Fruit fly (Drosophila melanogaster) whole organism, embryonic: ENCODE results near the gene stg.

Experiments used
- Adf1 ChIP-seq: fragments of 200-800 bp; sonication (Bioruptor generic); IDR thresholded peaks from 2 replicates; pipeline ENCODE4 v1.3.6; 2022; ENCODE audit warnings: missing biosample characterization, missing genetic modification characterization
- Awh ChIP-seq: fragments of 200-800 bp; sonication (Bioruptor generic); IDR thresholded peaks from 2 replicates; pipeline ENCODE4, ENCODE4 v1.3.6; 2022; ENCODE audit warnings: missing biosample characterization, missing genetic modification characterization
- B-H1 ChIP-seq: fragments of 200-800 bp; sonication (Bioruptor generic); IDR thresholded peaks from 3 replicates; pipeline ENCODE4 v1.3.6; 2022; ENCODE audit warnings: missing biosample characterization, missing genetic modification characterization
- Bdp1 ChIP-seq: fragments of 200-800 bp; sonication (Bioruptor generic); optimal IDR thresholded peaks from 3 replicates; lab custom pipeline; 2016; ENCODE audit warnings: missing biosample characterization, missing genetic modification characterization
- Bgb ChIP-seq: fragments of 200-800 bp; sonication (Bioruptor generic); IDR thresholded peaks from 2 replicates; pipeline ENCODE4 v1.3.6; 2022; ENCODE audit warnings: missing biosample characterization, missing genetic modification characterization; ENCODE audit not compliant: partially characterized antibody
- CG1024 ChIP-seq: fragments of 200-800 bp; sonication (Bioruptor generic); IDR thresholded peaks from 2 replicates; pipeline ENCODE4 v1.3.6; 2022; ENCODE audit warnings: missing biosample characterization, missing genetic modification characterization
- CG12659 ChIP-seq: fragments of 200-800 bp; sonication (Bioruptor generic); optimal IDR thresholded peaks from 3 replicates; lab custom pipeline; 2017; ENCODE audit warnings: mild to moderate bottlenecking, missing biosample characterization, missing genetic modification reagents, missing genetic modification characterization
- CG13424 ChIP-seq: fragments of 200-800 bp; sonication (Bioruptor generic); optimal IDR thresholded peaks from 2 replicates; lab custom pipeline; 2019; ENCODE audit warnings: missing biosample characterization, mild to moderate bottlenecking, missing genetic modification characterization, moderate library complexity
- CG13775 ChIP-seq: fragments of 200-800 bp; sonication (Bioruptor generic); optimal IDR thresholded peaks from 3 replicates; lab custom pipeline; 2017; ENCODE audit warnings: missing biosample characterization, mild to moderate bottlenecking, missing genetic modification characterization
- CG15514 ChIP-seq: fragments of 200-800 bp; sonication (Bioruptor generic); optimal IDR thresholded peaks from 3 replicates; lab custom pipeline; 2017; ENCODE audit warnings: missing biosample characterization, missing genetic modification characterization, mild to moderate bottlenecking, moderate library complexity, missing genetic modification reagents
- CG17186 ChIP-seq: fragments of 200-800 bp; sonication (Bioruptor generic); optimal IDR thresholded peaks from 3 replicates; lab custom pipeline; 2017; ENCODE audit warnings: missing biosample characterization, missing genetic modification reagents, missing genetic modification characterization
- CG18476 ChIP-seq: fragments of 200-800 bp; sonication (Bioruptor generic); optimal IDR thresholded peaks from 2 replicates; lab custom pipeline; 2016; ENCODE audit warnings: missing biosample characterization, mild to moderate bottlenecking, missing genetic modification characterization
- CG2678 ChIP-seq: fragments of 200-800 bp; sonication (Bioruptor generic); optimal IDR thresholded peaks from 3 replicates; lab custom pipeline; 2019; ENCODE audit warnings: missing biosample characterization, mild to moderate bottlenecking, missing genetic modification characterization, moderate library complexity
- CG31365 ChIP-seq: fragments of 200-800 bp; sonication (Bioruptor generic); optimal IDR thresholded peaks from 2 replicates; lab custom pipeline; 2018; ENCODE audit warnings: missing biosample characterization, mild to moderate bottlenecking, missing genetic modification characterization
- CG34422 ChIP-seq: fragments of 200-800 bp; sonication (Bioruptor generic); IDR thresholded peaks from 3 replicates; pipeline ENCODE4 v1.3.6; 2022; ENCODE audit warnings: missing biosample characterization, missing genetic modification characterization
- CG3995 ChIP-seq: fragments of 200-800 bp; sonication (Bioruptor generic); optimal IDR thresholded peaks from 3 replicates; lab custom pipeline; 2016; ENCODE audit warnings: missing biosample characterization, missing genetic modification characterization
- CG7786 ChIP-seq: fragments of 200-800 bp; sonication (Bioruptor generic); optimal IDR thresholded peaks from 2 replicates; lab custom pipeline; 2016; ENCODE audit warnings: missing biosample characterization, missing genetic modification characterization
- CG7928 ChIP-seq: fragments of 200-800 bp; sonication (Bioruptor generic); optimal IDR thresholded peaks from 2 replicates; lab custom pipeline; 2017; ENCODE audit warnings: missing biosample characterization, mild to moderate bottlenecking, missing genetic modification characterization
- ERR ChIP-seq: fragments of 200-800 bp; sonication (Bioruptor generic); optimal IDR thresholded peaks from 2 replicates; lab custom pipeline; 2016; ENCODE audit warnings: missing biosample characterization, missing genetic modification characterization
- HmgZ ChIP-seq: fragments of 200-800 bp; sonication (Bioruptor generic); optimal IDR thresholded peaks from 2 replicates; lab custom pipeline; 2018; ENCODE audit warnings: missing biosample characterization, mild to moderate bottlenecking, missing genetic modification characterization
- Lpt ChIP-seq: fragments of >200 bp; optimal IDR thresholded peaks from 2 replicates; lab custom pipeline; 2018; ENCODE audit warnings: missing biosample characterization, missing genetic modification characterization
- Mad ChIP-seq: fragments of 200-800 bp; sonication (Bioruptor generic); optimal IDR thresholded peaks from 2 replicates; lab custom pipeline; 2016; ENCODE audit warnings: missing biosample characterization, missing genetic modification characterization
- Max ChIP-seq: fragments of 200-800 bp; sonication (Bioruptor generic); optimal IDR thresholded peaks from 2 replicates; lab custom pipeline; 2016; ENCODE audit warnings: missing biosample characterization, mild to moderate bottlenecking, missing genetic modification characterization
- Optix ChIP-seq: fragments of 200-800 bp; sonication (Bioruptor generic); IDR thresholded peaks from 3 replicates; pipeline ENCODE4 v1.3.6; 2022; ENCODE audit warnings: missing biosample characterization, missing genetic modification characterization
- Pdp1 ChIP-seq, 2 experiments: fragments of 200-800 bp; sonication (Bioruptor generic); optimal IDR thresholded peaks; 3 replicates each; lab custom pipeline; 2016; ENCODE audit warnings: missing biosample characterization in 2 of 2, missing genetic modification characterization in 2 of 2, mild to moderate bottlenecking in 1 of 2, moderate library complexity in 1 of 2
- Scr ChIP-seq: fragments of 200-800 bp; sonication (Bioruptor generic); IDR thresholded peaks from 2 replicates; pipeline ENCODE4 v1.3.6; 2022; ENCODE audit warnings: missing biosample characterization, missing genetic modification characterization; ENCODE audit not compliant: partially characterized antibody
- Side ChIP-seq: fragments of 200-800 bp; sonication (Bioruptor generic); optimal IDR thresholded peaks from 2 replicates; lab custom pipeline; 2016; ENCODE audit warnings: missing biosample characterization, missing genetic modification characterization
- Taf1 ChIP-seq: fragments of 200-800 bp; sonication (Bioruptor generic); IDR thresholded peaks from 2 replicates; pipeline ENCODE4 v1.3.6; 2022; ENCODE audit warnings: missing biosample characterization, missing genetic modification characterization
- Tbp ChIP-seq: fragments of >200 bp; optimal IDR thresholded peaks from 2 replicates; lab custom pipeline; 2018; ENCODE audit warnings: missing biosample characterization, missing genetic modification characterization
- Vsx1 ChIP-seq: fragments of 200-800 bp; sonication (Bioruptor generic); optimal IDR thresholded peaks from 2 replicates; lab custom pipeline; 2017; ENCODE audit warnings: missing biosample characterization, mild to moderate bottlenecking, missing genetic modification characterization, missing genetic modification reagents
- cad ChIP-seq: fragments of >200 bp; optimal IDR thresholded peaks from 2 replicates; lab custom pipeline; 2017; ENCODE audit warnings: missing biosample characterization, missing genetic modification characterization
- cato ChIP-seq: fragments of 200-800 bp; sonication (Bioruptor generic); optimal IDR thresholded peaks from 2 replicates; lab custom pipeline; 2016; ENCODE audit warnings: missing biosample characterization, missing genetic modification characterization, borderline replicate concordance
- corto ChIP-seq: fragments of 200-800 bp; sonication (Bioruptor generic); optimal IDR thresholded peaks from 2 replicates; lab custom pipeline; 2016; ENCODE audit warnings: missing biosample characterization, mild to moderate bottlenecking, missing genetic modification characterization, moderate library complexity
- crp ChIP-seq, 2 experiments: fragments of 200-800 bp; sonication (Bioruptor generic); optimal IDR thresholded peaks; 2 replicates in 1 of 2; 3 replicates in 1 of 2; lab custom pipeline; 2017; ENCODE audit warnings: missing biosample characterization in 2 of 2, missing genetic modification characterization in 2 of 2, mild to moderate bottlenecking in 1 of 2, moderate library complexity in 1 of 2
- dan ChIP-seq: fragments of 200-800 bp; sonication (Bioruptor generic); IDR thresholded peaks from 2 replicates; pipeline ENCODE4 v1.3.6; 2022; ENCODE audit warnings: missing biosample characterization, missing genetic modification characterization
- dmrt11E ChIP-seq: fragments of 200-800 bp; sonication (Bioruptor generic); optimal IDR thresholded peaks from 3 replicates; lab custom pipeline; 2018; ENCODE audit warnings: missing biosample characterization, mild to moderate bottlenecking, missing genetic modification characterization, moderate library complexity
- dpn ChIP-seq, 2 experiments: fragments of 200-800 bp; sonication (Bioruptor generic); optimal IDR thresholded peaks; 3 replicates each; lab custom pipeline; 2016; ENCODE audit warnings: missing biosample characterization in 2 of 2, missing genetic modification characterization in 2 of 2
- ems ChIP-seq: fragments of 200-800 bp; sonication (Bioruptor generic); optimal IDR thresholded peaks from 3 replicates; lab custom pipeline; 2016; ENCODE audit warnings: missing biosample characterization, missing genetic modification characterization
- hb ChIP-seq: fragments of 200-800 bp; sonication (Bioruptor generic); IDR thresholded peaks from 3 replicates; pipeline ENCODE4 v1.3.6; 2022; ENCODE audit warnings: missing biosample characterization, missing genetic modification characterization; ENCODE audit not compliant: partially characterized antibody
- insv ChIP-seq, 2 experiments: fragments of 200-800 bp; sonication (Bioruptor generic); optimal IDR thresholded peaks; 3 replicates each; lab custom pipeline; 2016 to 2018; ENCODE audit warnings: missing biosample characterization in 2 of 2, missing genetic modification characterization in 2 of 2
- maf-S ChIP-seq: fragments of 200-800 bp; sonication (Bioruptor generic); optimal IDR thresholded peaks from 2 replicates; lab custom pipeline; 2016; ENCODE audit warnings: missing biosample characterization, missing genetic modification characterization
- nom ChIP-seq: fragments of 200-800 bp; sonication (Bioruptor generic); optimal IDR thresholded peaks from 2 replicates; lab custom pipeline; 2017; ENCODE audit warnings: missing biosample characterization, missing genetic modification characterization, mild to moderate bottlenecking, moderate library complexity, missing genetic modification reagents
- onecut ChIP-seq: fragments of 200-800 bp; sonication (Bioruptor generic); IDR thresholded peaks from 2 replicates; pipeline ENCODE4 v1.3.6; 2022; ENCODE audit warnings: missing biosample characterization, missing genetic modification characterization
- pita ChIP-seq: fragments of 200-800 bp; sonication (Bioruptor generic); optimal IDR thresholded peaks from 2 replicates; lab custom pipeline; 2017; ENCODE audit warnings: missing biosample characterization, mild to moderate bottlenecking, missing genetic modification characterization
- psq ChIP-seq: fragments of 200-800 bp; sonication (Bioruptor generic); optimal IDR thresholded peaks from 2 replicates; lab custom pipeline; 2017; ENCODE audit warnings: missing biosample characterization, missing genetic modification characterization
- pzg ChIP-seq: fragments of 200-800 bp; sonication (Bioruptor generic); optimal IDR thresholded peaks from 3 replicates; lab custom pipeline; 2018; ENCODE audit warnings: missing biosample characterization, mild to moderate bottlenecking, missing genetic modification characterization, moderate library complexity
- sob ChIP-seq: fragments of 200-800 bp; sonication (Bioruptor generic); IDR thresholded peaks from 2 replicates; pipeline ENCODE4 v1.3.6; 2022; ENCODE audit warnings: missing biosample characterization, missing genetic modification characterization
- ttk ChIP-seq: fragments of 200-800 bp; sonication (Bioruptor generic); IDR thresholded peaks from 2 replicates; pipeline ENCODE4 v2.1.2; 2022; ENCODE audit warnings: missing biosample characterization, missing genetic modification characterization
- vnd ChIP-seq: fragments of 200-800 bp; sonication (Bioruptor generic); IDR thresholded peaks from 3 replicates; pipeline ENCODE4 v1.3.6; 2022; ENCODE audit warnings: missing biosample characterization, missing genetic modification characterization; ENCODE audit not compliant: partially characterized antibody
- zen ChIP-seq: fragments of 200-800 bp; sonication (Bioruptor generic); optimal IDR thresholded peaks from 3 replicates; lab custom pipeline; 2018; ENCODE audit warnings: missing biosample characterization, mild to moderate bottlenecking, missing genetic modification characterization, moderate library complexity
- zfh1 ChIP-seq: fragments of 200-800 bp; sonication (Bioruptor generic); IDR thresholded peaks from 3 replicates; pipeline ENCODE4 v1.3.6; 2022; ENCODE audit warnings: missing biosample characterization, missing genetic modification characterization

stg gene

DNA sequence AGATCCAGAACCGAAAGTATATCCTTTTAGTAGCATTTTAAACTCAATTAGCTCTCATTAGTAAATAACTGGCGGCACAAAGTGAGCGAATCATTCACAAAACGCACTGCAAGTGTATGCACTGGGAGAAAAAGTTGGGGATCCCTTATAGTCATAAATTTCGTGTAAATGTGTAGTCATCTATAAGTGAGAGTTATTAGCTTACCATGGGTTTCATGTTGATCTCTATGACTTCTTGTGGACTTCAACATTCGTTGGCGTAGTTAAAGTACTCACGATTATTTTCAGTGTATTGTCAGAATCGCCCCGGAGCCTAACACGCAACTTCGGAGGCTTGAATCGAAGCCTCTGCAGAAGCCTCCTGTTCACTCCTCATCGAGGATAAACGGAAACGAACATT is 21.4 kb upstream of the stg start (continued):
- TF ChIP-seq psq (GFP tag; lab: Kevin White, UChicago) = no peak
- TF ChIP-seq CG18476 = no peak
- no peak for TF ChIP-seq Scr (GFP tag; lab: Robert Waterston, UW)
- TF ChIP-seq CG1024 (GFP tag; lab: Robert Waterston, UW) = no peak
- TF ChIP-seq Tbp (GFP tag; lab: Kevin White, UChicago) = no peak
- no peak for TF ChIP-seq Adf1 (GFP tag; lab: Robert Waterston, UW)
- TF ChIP-seq CG13424 (tag; lab: Kevin White, UChicago) = no peak
- no peak for TF ChIP-seq CG34422 (GFP tag; lab: Robert Waterston, UW)
- TF ChIP-seq zfh1 (GFP tag; lab: Robert Waterston, UW) = 0 out of 3 replicates have a peak, but pooled peaks have one; percentile 27
- TF ChIP-seq CG3995 = no peak
- peak; percentile 3 for TF ChIP-seq CG13775 (GFP tag; lab: Kevin White, UChicago)
- no peak for TF ChIP-seq hb (GFP tag; lab: Robert Waterston, UW)
- TF ChIP-seq cad (GFP tag; lab: Kevin White, UChicago) = no peak
- TF ChIP-seq Bdp1 = no peak
- peak; percentile 11; the same call in 1 of the 3 replicates for TF ChIP-seq Optix (GFP tag; lab: Robert Waterston, UW)
- TF ChIP-seq dmrt11E (tag; lab: Kevin White, UChicago) = peak; percentile 79
- TF ChIP-seq crp (GFP tag; optimal IDR thresholded peaks at IDR 0.05; lab: Kevin White, UChicago) = no peak
- no peak for TF ChIP-seq Lpt (GFP tag; lab: Kevin White, UChicago)
- TF ChIP-seq CG31365 (tag; lab: Kevin White, UChicago) = no peak
- TF ChIP-seq CG2678 = no peak
- TF ChIP-seq Side (GFP tag; lab: Kevin White, UChicago) = no peak
- no peak for TF ChIP-seq CG7786 (GFP tag; lab: Kevin White, UChicago)
- peak; percentile 47 for TF ChIP-seq zen (tag; lab: Kevin White, UChicago)
- no peak for TF ChIP-seq corto (GFP tag; lab: Kevin White, UChicago)
- no peak for TF ChIP-seq Max (GFP tag; lab: Kevin White, UChicago)
- no peak for TF ChIP-seq sob (GFP tag; lab: Robert Waterston, UW)
- no peak for TF ChIP-seq vnd
- TF ChIP-seq ttk = no peak
- TF ChIP-seq Bgb (GFP tag; lab: Robert Waterston, UW) = no peak
- no peak for TF ChIP-seq dpn (GFP tag; optimal IDR thresholded peaks at IDR 0.05; lab: Kevin White, UChicago)
- TF ChIP-seq maf-S (GFP tag; lab: Kevin White, UChicago) = no peak
- TF ChIP-seq CG12659 (GFP tag; lab: Kevin White, UChicago) = no peak
- TF ChIP-seq CG15514 = no peak
- no peak for TF ChIP-seq ems (GFP tag; lab: Kevin White, UChicago)
- TF ChIP-seq B-H1 (GFP tag; lab: Robert Waterston, UW) = no peak
- TF ChIP-seq onecut (GFP tag; lab: Robert Waterston, UW) = no peak
- peak in 1 of 2 experiments; percentile 13 for TF ChIP-seq Pdp1 (GFP tag; optimal IDR thresholded peaks at IDR 0.05; lab: Kevin White, UChicago)
- no peak for TF ChIP-seq cato
- no peak for TF ChIP-seq HmgZ (tag; lab: Kevin White, UChicago)
- no peak for TF ChIP-seq Vsx1 (GFP tag; lab: Kevin White, UChicago)
- no peak for TF ChIP-seq Awh (GFP tag; lab: Robert Waterston, UW)
- no peak for TF ChIP-seq ERR
- TF ChIP-seq CG7928 (GFP tag; lab: Kevin White, UChicago) = no peak
- TF ChIP-seq dan (GFP tag; lab: Robert Waterston, UW) = no peak
- TF ChIP-seq nom (GFP tag; lab: Kevin White, UChicago) = peak; percentile 69
- TF ChIP-seq insv (GFP tag; optimal IDR thresholded peaks at IDR 0.05; lab: Kevin White, UChicago) = no peak
- no peak for TF ChIP-seq Taf1 (GFP tag; lab: Robert Waterston, UW)
- no peak for TF ChIP-seq pita (GFP tag; lab: Kevin White, UChicago)
- TF ChIP-seq CG17186 (GFP tag; lab: Kevin White, UChicago) = no peak
- TF ChIP-seq pzg (GFP tag; lab: Kevin White, UChicago) = no peak
- TF ChIP-seq Mad = no peak
